Fruit fly (Drosophila melanogaster): ENCODE data around the gene Apc2.
A peak's percentile ranks its signal among the peaks of the same experiment; 100 is the strongest.

Apc2 gene

DNA sequence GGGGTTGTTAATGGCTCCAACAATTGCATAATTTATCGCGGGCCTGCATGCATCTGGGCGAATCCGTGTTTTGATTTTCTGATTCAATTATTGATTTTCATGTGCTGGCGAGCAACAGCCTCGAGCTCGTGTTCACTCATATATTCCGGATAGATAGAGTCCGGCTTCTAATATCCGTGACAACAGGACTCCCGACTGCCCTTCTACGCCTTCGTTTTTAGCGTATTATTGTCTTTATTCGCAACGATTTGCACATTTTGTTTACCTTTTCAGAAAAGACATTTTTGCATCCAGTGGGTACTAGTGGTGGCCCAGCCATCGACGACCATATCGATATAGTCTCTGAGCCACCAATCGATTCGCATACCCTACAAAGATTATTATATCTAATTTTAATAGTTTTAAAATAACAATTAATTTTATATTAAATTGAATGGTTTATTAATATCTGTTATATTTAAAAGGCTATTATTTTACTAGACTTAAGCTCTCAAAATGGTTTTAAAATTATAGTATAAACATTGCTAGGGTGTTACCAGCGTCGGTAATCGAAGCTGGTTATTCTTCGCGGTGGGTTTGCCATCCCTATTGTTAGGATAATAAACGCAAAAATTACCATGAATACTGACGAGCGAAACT is 2.5 kb upstream of the Apc2 start, which contains the start of the genes Myo95E and TBC1d7 (continued):
- TF ChIP-seq ato (GFP tag; IDR thresholded peaks at IDR 0.05; ENCODE audit: partially characterized antibody): no peak
- peak; percentile 17 for TF ChIP-seq maf-S (GFP tag; optimal IDR thresholded peaks at IDR 0.05)
- TF ChIP-seq pho (GFP tag; optimal IDR thresholded peaks at IDR 0.05): peak; percentile 27
- peak; percentile 69; the same call in 1 of the 2 replicates for TF ChIP-seq cas (GFP tag; IDR thresholded peaks at IDR 0.05)
- TF ChIP-seq CG5245 (GFP tag; optimal IDR thresholded peaks at IDR 0.05): peak; percentile 71
- peak; percentile 84 for TF ChIP-seq CG2120 (GFP tag; optimal IDR thresholded peaks at IDR 0.05)
- peak; percentile 87 for TF ChIP-seq NFAT (GFP tag; IDR thresholded peaks at IDR 0.05)
- TF ChIP-seq CG11398 (GFP tag; optimal IDR thresholded peaks at IDR 0.05): no peak
- peak; percentile 89 for TF ChIP-seq CG17829 (tag; optimal IDR thresholded peaks at IDR 0.05)
- TF ChIP-seq stc (GFP tag; IDR thresholded peaks at IDR 0.05): peak; percentile 96
- TF ChIP-seq Ptx1 (GFP tag; IDR thresholded peaks at IDR 0.05): peak; percentile 98
- TF ChIP-seq Med (GFP tag): peak; percentile 87
- TF ChIP-seq stwl (tag; optimal IDR thresholded peaks at IDR 0.05): peak; percentile 56
- peak; percentile 90 for TF ChIP-seq sisA (GFP tag; IDR thresholded peaks at IDR 0.05)
- no peak for TF ChIP-seq hkb (optimal IDR thresholded peaks at IDR 0.05)
- TF ChIP-seq hkb (GFP tag; IDR thresholded peaks at IDR 0.05): peak; percentile 92
- TF ChIP-seq Six4 (GFP tag; optimal IDR thresholded peaks at IDR 0.05): peak; percentile 76
- TF ChIP-seq gce (GFP tag; IDR thresholded peaks at IDR 0.05): peak; percentile 80; the same call in 2 of the 3 replicates
- peak; percentile 45; the same call in 1 of the 2 replicates for TF ChIP-seq Bgb (GFP tag; IDR thresholded peaks at IDR 0.05; ENCODE audit: partially characterized antibody)
- peak; percentile 82 for TF ChIP-seq CG15514 (GFP tag; optimal IDR thresholded peaks at IDR 0.05)
- peak; percentile 97 for TF ChIP-seq Aef1 (GFP tag; IDR thresholded peaks at IDR 0.05)
- TF ChIP-seq chif (GFP tag; optimal IDR thresholded peaks at IDR 0.05): peak in 1 of 2 experiments; percentile 43
- TF ChIP-seq ssp (GFP tag; IDR thresholded peaks at IDR 0.05): peak; percentile 87
- peak; percentile 79 for TF ChIP-seq bowl (GFP tag; IDR thresholded peaks at IDR 0.05)
- peak; percentile 84 for TF ChIP-seq klu (GFP tag; IDR thresholded peaks at IDR 0.05)
- TF ChIP-seq CG32772 (GFP tag; IDR thresholded peaks at IDR 0.05): peak; percentile 93
- TF ChIP-seq Xrp1 (GFP tag; IDR thresholded peaks at IDR 0.05): peak; percentile 96
- TF ChIP-seq mirr (GFP tag; optimal IDR thresholded peaks at IDR 0.05): no peak
- TF ChIP-seq usp (GFP tag; optimal IDR thresholded peaks at IDR 0.05): no peak
- peak; percentile 62 for TF ChIP-seq twi (tag; optimal IDR thresholded peaks at IDR 0.05)
- TF ChIP-seq Bdp1 (GFP tag; optimal IDR thresholded peaks at IDR 0.05): no peak
- peak; percentile 46 to 60 for TF ChIP-seq Pdp1 (GFP tag; optimal IDR thresholded peaks at IDR 0.05)
- no peak for TF ChIP-seq grn (GFP tag; optimal IDR thresholded peaks at IDR 0.05)
- peak; percentile 93 for TF ChIP-seq so (GFP tag; IDR thresholded peaks at IDR 0.05)
- peak; percentile 90 for TF ChIP-seq ci (GFP tag; IDR thresholded peaks at IDR 0.05)
- peak; percentile 69; the same call in 1 of the 2 replicates for TF ChIP-seq Gsc (GFP tag; IDR thresholded peaks at IDR 0.05)
- TF ChIP-seq Atf3 (GFP tag; optimal IDR thresholded peaks at IDR 0.05): peak; percentile 1
- no peak for TF ChIP-seq eve (GFP tag; optimal IDR thresholded peaks at IDR 0.05)
- peak; percentile 90 for TF ChIP-seq CG13424 (tag; optimal IDR thresholded peaks at IDR 0.05)
- no peak for TF ChIP-seq crc (GFP tag; optimal IDR thresholded peaks at IDR 0.05)
- no peak for TF ChIP-seq sd (tag; optimal IDR thresholded peaks at IDR 0.05)
- peak; percentile 47 for TF ChIP-seq kah (GFP tag; optimal IDR thresholded peaks at IDR 0.05)
- no peak for TF ChIP-seq Tbp (GFP tag; optimal IDR thresholded peaks at IDR 0.05)
- TF ChIP-seq row (GFP tag; IDR thresholded peaks at IDR 0.05): peak; percentile 99
- TF ChIP-seq Lim3 (GFP tag; IDR thresholded peaks at IDR 0.05): peak; percentile 85
- peak; percentile 85 for TF ChIP-seq Max (GFP tag; optimal IDR thresholded peaks at IDR 0.05)
- TF ChIP-seq ab (GFP tag; optimal IDR thresholded peaks at IDR 0.05): peak; percentile 4
- peak; percentile 75 for TF ChIP-seq CG30431 (GFP tag; optimal IDR thresholded peaks at IDR 0.05)
- peak; percentile 89; the same call in 2 of the 3 replicates for TF ChIP-seq CG2199 (GFP tag; IDR thresholded peaks at IDR 0.05)
- TF ChIP-seq jigr1 (GFP tag; IDR thresholded peaks at IDR 0.05): peak; percentile 84
- TF ChIP-seq CG12104 (GFP tag; optimal IDR thresholded peaks at IDR 0.05): peak; percentile 81
- TF ChIP-seq CG18599 (GFP tag; optimal IDR thresholded peaks at IDR 0.05): no peak

Measured in whole organism, embryonic.